Fruit fly (Drosophila melanogaster) whole organism, pupa: Measurements from ENCODE around the gene Cyp318a1.

Experiments
- CG14655 ChIP-seq: fragments of 200-800 bp; sonication (Bioruptor generic); optimal IDR thresholded peaks from 3 replicates; lab custom pipeline; 2017; ENCODE audit warnings: mild to moderate bottlenecking, missing biosample characterization, missing genetic modification reagents, missing genetic modification characterization
- CG15710 ChIP-seq: fragments of 200-800 bp; sonication (Bioruptor generic); optimal IDR thresholded peaks from 2 replicates; lab custom pipeline; 2018; ENCODE audit warnings: missing biosample characterization, mild to moderate bottlenecking, missing genetic modification characterization, moderate library complexity
- CG8159 ChIP-seq: fragments of 200-800 bp; sonication (Bioruptor generic); optimal IDR thresholded peaks from 3 replicates; lab custom pipeline; 2018; ENCODE audit warnings: missing biosample characterization, mild to moderate bottlenecking, missing genetic modification characterization, moderate library complexity
- CG8301 ChIP-seq: fragments of 200-800 bp; sonication (Bioruptor generic); optimal IDR thresholded peaks from 2 replicates; lab custom pipeline; 2018; ENCODE audit warnings: missing biosample characterization, mild to moderate bottlenecking, missing genetic modification characterization
- D1 ChIP-seq: fragments of 200-800 bp; sonication (Bioruptor generic); optimal IDR thresholded peaks from 2 replicates; lab custom pipeline; 2018; ENCODE audit warnings: missing biosample characterization, mild to moderate bottlenecking, missing genetic modification characterization, moderate library complexity
- fd96Ca ChIP-seq: fragments of 200-800 bp; sonication (Bioruptor generic); IDR thresholded peaks from 3 replicates; pipeline ENCODE4 v1.3.6; 2022; ENCODE audit warnings: missing biosample characterization, missing genetic modification characterization
- gl ChIP-seq: fragments of 200-800 bp; sonication (Bioruptor generic); optimal IDR thresholded peaks from 2 replicates; lab custom pipeline; 2018; ENCODE audit warnings: missing biosample characterization, mild to moderate bottlenecking, missing genetic modification characterization
- rn ChIP-seq: fragments of 200-800 bp; sonication (Bioruptor generic); IDR thresholded peaks from 2 replicates; pipeline ENCODE4 v1.3.6; 2022; ENCODE audit warnings: missing biosample characterization, missing genetic modification characterization

DNA sequence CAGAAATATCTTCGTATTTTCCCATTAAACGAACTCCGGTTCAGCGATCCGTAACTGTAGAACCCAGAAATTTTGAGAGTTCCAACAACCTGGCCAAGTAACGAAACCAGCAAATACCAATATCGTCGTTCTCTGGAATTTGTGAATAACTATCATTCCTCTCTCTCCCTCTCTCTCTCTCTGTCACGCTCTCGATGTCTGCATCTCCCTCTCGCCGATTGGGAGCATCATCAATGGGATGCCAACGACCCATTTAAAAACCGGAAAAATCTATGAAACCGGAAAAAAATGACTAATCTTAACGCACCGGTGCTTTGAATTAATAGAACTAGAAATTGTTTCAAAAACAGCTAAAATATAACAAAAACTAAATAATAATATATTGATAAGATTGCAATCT, 24.8 kb upstream of the Cyp318a1 start:
- TF ChIP-seq D1 (tag; lab: Kevin White, UChicago) = no peak
- TF ChIP-seq rn (GFP tag; lab: Robert Waterston, UW) = no peak
- no peak for TF ChIP-seq gl (tag; lab: Kevin White, UChicago)
- TF ChIP-seq CG14655 (GFP tag; lab: Kevin White, UChicago) = no peak
- no peak for TF ChIP-seq CG8159 (tag; lab: Kevin White, UChicago)
- TF ChIP-seq CG8301 = no peak
- TF ChIP-seq fd96Ca (GFP tag; lab: Robert Waterston, UW) = no peak
- no peak for TF ChIP-seq CG15710 (tag; lab: Kevin White, UChicago)
